Fruit fly (Drosophila melanogaster): ENCODE measurements around the gene Cpr78Cc.

The Cpr78Cc gene

dm6 chr3L:21254524-21254972 is 45.8 kb upstream of the Cpr78Cc start:
- no peak for TF ChIP-seq Snoo (tag; optimal IDR thresholded peaks at IDR 0.05)
- TF ChIP-seq CG10348 (GFP tag; IDR thresholded peaks at IDR 0.05), result no peak
- TF ChIP-seq CG15710 (tag; optimal IDR thresholded peaks at IDR 0.05), result no peak
- TF ChIP-seq CG34367 (tag; optimal IDR thresholded peaks at IDR 0.05), result no peak
- no peak for TF ChIP-seq CG32121 (GFP tag; IDR thresholded peaks at IDR 0.05)
- no peak for TF ChIP-seq CG8159 (tag; optimal IDR thresholded peaks at IDR 0.05)
- no peak for TF ChIP-seq Pif1B (GFP tag; optimal IDR thresholded peaks at IDR 0.05)
- no peak for TF ChIP-seq CG13204 (GFP tag; optimal IDR thresholded peaks at IDR 0.05)
- no peak for TF ChIP-seq Ets98B (GFP tag; IDR thresholded peaks at IDR 0.05)
- TF ChIP-seq fd96Ca (GFP tag; IDR thresholded peaks at IDR 0.05), result no peak
- no peak for TF ChIP-seq gl (tag; optimal IDR thresholded peaks at IDR 0.05)
- TF ChIP-seq CG8301 (tag; optimal IDR thresholded peaks at IDR 0.05), result no peak
- TF ChIP-seq CG9948 (tag; optimal IDR thresholded peaks at IDR 0.05), result no peak
- TF ChIP-seq EcR (GFP tag; optimal IDR thresholded peaks at IDR 0.05), result no peak
- TF ChIP-seq CG4496 (GFP tag; IDR thresholded peaks at IDR 0.05), result no peak

dm6 chr3L:21256062-21257023 is 44.0 kb upstream of the Cpr78Cc start:
- TF ChIP-seq EcR (GFP tag; optimal IDR thresholded peaks at IDR 0.05) (peak; percentile 56), Snoo (tag; optimal IDR thresholded peaks at IDR 0.05) (no peak)

dm6 chr3L:21257731-21258130 is 42.6 kb upstream of the Cpr78Cc start, which contains the start of gene CG43218:
Gene CG43218 (plus strand): TSS chr3L:21258020.
- TF ChIP-seq CG8301 (tag; optimal IDR thresholded peaks at IDR 0.05), result no peak
- no peak for TF ChIP-seq CG9948 (tag; optimal IDR thresholded peaks at IDR 0.05)
- no peak for TF ChIP-seq CG15710 (tag; optimal IDR thresholded peaks at IDR 0.05)
- no peak for TF ChIP-seq gl (tag; optimal IDR thresholded peaks at IDR 0.05)
- no peak for TF ChIP-seq CG13204 (GFP tag; optimal IDR thresholded peaks at IDR 0.05)
- TF ChIP-seq fd96Ca (GFP tag; IDR thresholded peaks at IDR 0.05), result no peak
- no peak for TF ChIP-seq EcR (GFP tag; optimal IDR thresholded peaks at IDR 0.05)
- no peak for TF ChIP-seq Ets98B (GFP tag; IDR thresholded peaks at IDR 0.05)
- no peak for TF ChIP-seq CG8159 (tag; optimal IDR thresholded peaks at IDR 0.05)
- TF ChIP-seq CG32121 (GFP tag; IDR thresholded peaks at IDR 0.05), result no peak

- TF ChIP-seq Ets98B (GFP tag; IDR thresholded peaks at IDR 0.05) (peak; percentile 34; the same call in 1 of the 2 replicates), CG8301 (tag; optimal IDR thresholded peaks at IDR 0.05) (peak; percentile 44), CG8159 (tag; optimal IDR thresholded peaks at IDR 0.05) (no peak), CG32121 (GFP tag; IDR thresholded peaks at IDR 0.05) (peak; percentile 60), CG4496 (GFP tag; IDR thresholded peaks at IDR 0.05) (peak; percentile 41; the same call in 1 of the 3 replicates), CG14655 (GFP tag; optimal IDR thresholded peaks at IDR 0.05) (no peak), fd96Ca (GFP tag; IDR thresholded peaks at IDR 0.05) (peak; percentile 64; the same call in 2 of the 3 replicates), Pif1B (GFP tag; optimal IDR thresholded peaks at IDR 0.05) (no peak), CG9948 (tag; optimal IDR thresholded peaks at IDR 0.05) (no peak)
Measured at dm6 chr3L:21259257-21259656, 41.1 kb upstream of the Cpr78Cc start.

- TF ChIP-seq EcR (GFP tag; optimal IDR thresholded peaks at IDR 0.05) (peak; percentile 83), CG32121 (GFP tag; IDR thresholded peaks at IDR 0.05) (no peak), CG12605 (GFP tag; IDR thresholded peaks at IDR 0.05) (0 out of 2 replicates have a peak, but pooled peaks have one; percentile 14)
Measured at dm6 chr3L:21261403-21262164, 38.8 kb upstream of the Cpr78Cc start.

- TF ChIP-seq D1 (tag; optimal IDR thresholded peaks at IDR 0.05) (peak; percentile 51), Pif1A (GFP tag; optimal IDR thresholded peaks at IDR 0.05) (no peak)
Measured at dm6 chr3L:21262426-21262825, 38.0 kb upstream of the Cpr78Cc start.

dm6 chr3L:21266101-21266656 is 34.2 kb upstream of the Cpr78Cc start:
- no peak for TF ChIP-seq CG8159 (tag; optimal IDR thresholded peaks at IDR 0.05)
- TF ChIP-seq EcR (GFP tag; optimal IDR thresholded peaks at IDR 0.05), result no peak
- TF ChIP-seq Snoo (tag; optimal IDR thresholded peaks at IDR 0.05), result no peak
- no peak for TF ChIP-seq CG8301 (tag; optimal IDR thresholded peaks at IDR 0.05)
- TF ChIP-seq gl (tag; optimal IDR thresholded peaks at IDR 0.05), result no peak
- no peak for TF ChIP-seq CG32121 (GFP tag; IDR thresholded peaks at IDR 0.05)
- TF ChIP-seq Pif1B (GFP tag; optimal IDR thresholded peaks at IDR 0.05), result no peak
- TF ChIP-seq CG9948 (tag; optimal IDR thresholded peaks at IDR 0.05), result no peak
- no peak for TF ChIP-seq CG10348 (GFP tag; IDR thresholded peaks at IDR 0.05)
- TF ChIP-seq CG14655 (GFP tag; optimal IDR thresholded peaks at IDR 0.05), result no peak
- TF ChIP-seq CG17806 (tag; optimal IDR thresholded peaks at IDR 0.05), result no peak
- TF ChIP-seq fd96Ca (GFP tag; IDR thresholded peaks at IDR 0.05), result no peak
- TF ChIP-seq CG34367 (tag; optimal IDR thresholded peaks at IDR 0.05), result no peak
- TF ChIP-seq D1 (tag; optimal IDR thresholded peaks at IDR 0.05), result no peak
- TF ChIP-seq CG15710 (tag; optimal IDR thresholded peaks at IDR 0.05), result no peak

Measured in whole organism, pupa.